Fruit fly (Drosophila melanogaster) whole organism, wandering third instar larva: ENCODE measurements around the gene CG5162.

Experiments
- Dfd ChIP-seq: fragments of >200 bp; optimal IDR thresholded peaks from 2 replicates; lab custom pipeline; 2017; ENCODE audit warnings: missing biosample characterization, missing genetic modification characterization
- Jra ChIP-seq: sonication (Bioruptor generic); optimal IDR thresholded peaks from 2 replicates; lab custom pipeline; 2016; ENCODE audit warnings: missing biosample characterization, missing genetic modification characterization
- N ChIP-seq: fragments of >200 bp; optimal IDR thresholded peaks from 2 replicates; lab custom pipeline; 2018; ENCODE audit warnings: missing biosample characterization, missing external identifiers, missing genetic modification characterization
- foxo ChIP-seq, 2 experiments: fragments of 200-800 bp; sonication (Bioruptor generic); optimal IDR thresholded peaks; 2 replicates in 1 of 2; 3 replicates in 1 of 2; lab custom pipeline; 2016 to 2017; ENCODE audit warnings: missing biosample characterization in 2 of 2, missing genetic modification characterization in 2 of 2
- sv ChIP-seq: fragments of 200-800 bp; sonication (Bioruptor generic); optimal IDR thresholded peaks from 3 replicates; lab custom pipeline; 2016; ENCODE audit warnings: missing biosample characterization, missing genetic modification characterization
- tai ChIP-seq: sonication (Bioruptor generic); optimal IDR thresholded peaks from 2 replicates; lab custom pipeline; 2016; ENCODE audit warnings: missing biosample characterization, missing genetic modification characterization

Gene CG5162

DNA sequence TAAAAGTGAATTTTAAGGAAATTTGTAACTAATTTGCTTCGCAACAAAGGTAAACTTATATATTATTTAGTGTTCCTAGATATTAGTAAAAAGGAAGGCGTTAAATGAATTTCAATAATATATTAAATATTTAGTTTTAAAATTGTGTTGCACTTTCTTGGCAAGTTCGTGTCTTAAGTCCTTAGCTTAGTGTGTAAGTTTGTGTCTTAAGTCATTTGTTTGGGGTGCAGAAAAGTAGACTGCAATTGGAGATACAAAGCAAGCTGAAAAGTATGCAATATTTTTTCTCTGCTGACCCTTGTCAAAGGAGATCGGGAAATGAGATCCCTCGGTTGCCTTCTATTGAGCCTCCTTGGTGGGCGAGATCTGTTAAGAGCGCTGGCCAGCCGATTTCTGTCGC is 46.9 kb downstream of the CG5162 start:
- TF ChIP-seq N (GFP tag; lab: Kevin White, UChicago), result peak; percentile 45
- TF ChIP-seq foxo (GFP tag; optimal IDR thresholded peaks at IDR 0.05; lab: Kevin White, UChicago), result no peak
- TF ChIP-seq Jra (GFP tag; lab: Kevin White, UChicago), result no peak
- no peak for TF ChIP-seq sv (GFP tag; lab: Kevin White, UChicago)

DNA sequence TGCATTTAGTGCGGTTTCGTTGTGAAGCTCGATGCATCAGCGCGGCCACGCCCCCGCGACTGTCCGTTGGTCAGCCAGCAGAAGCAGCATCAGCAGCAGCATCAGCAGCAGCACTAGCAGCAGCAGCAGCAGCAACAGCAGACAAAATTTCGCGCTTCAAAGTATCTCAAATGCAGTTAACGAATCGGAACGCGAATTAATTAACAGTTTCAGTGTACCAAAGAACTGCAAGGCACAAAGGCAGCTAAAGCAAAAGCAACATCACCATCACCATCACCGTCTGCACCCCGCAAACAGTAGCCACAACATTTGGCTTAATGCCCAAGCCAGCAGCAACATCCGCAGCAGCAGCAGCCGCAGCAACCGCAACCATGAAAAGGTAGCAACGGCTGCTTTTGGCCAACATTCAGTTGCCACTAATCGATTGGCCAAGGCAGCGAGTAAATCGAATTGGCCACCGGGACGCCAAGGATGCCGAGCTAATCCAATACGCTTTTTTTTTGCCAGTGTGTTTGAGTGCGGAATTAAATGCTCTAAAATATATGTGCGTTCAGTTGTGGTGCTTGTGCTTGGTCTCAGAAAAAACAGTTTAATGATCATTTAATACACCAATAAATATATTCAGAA is 50.4 kb downstream of the CG5162 start:
- TF ChIP-seq Dfd (GFP tag; lab: Kevin White, UChicago) (peak; percentile 93), tai (no peak)
- TF ChIP-seq, all 38 proteins: peak for 1
